Worm (Caenorhabditis elegans): Measurements from ENCODE around the gene F19H6.5.

F19H6.5 gene

ce11 chrX:12393786-12394308 is 29.1 kb upstream of the F19H6.5 start, which contains the start of gene F17E5.2 (continued):
- TF ChIP-seq daf-16 (GFP tag; optimal IDR thresholded peaks at IDR 0.05) (peak; percentile 50 to 93), daf-16 (tag; optimal IDR thresholded peaks at IDR 0.05) (peak; percentile 94), T26A8.4 (GFP tag; IDR thresholded peaks at IDR 0.05) (no peak; the same call in 1 of the 2 replicates), zfp-3 (GFP tag; conservative IDR thresholded peaks at IDR 0.05) (peak; percentile 81; the same call in 1 of the 2 replicates), R02D3.7 (tag; optimal IDR thresholded peaks at IDR 0.05) (no peak), mxl-3 (GFP tag; optimal IDR thresholded peaks at IDR 0.05) (peak; percentile 94), skn-1 (tag; optimal IDR thresholded peaks at IDR 0.05) (no peak), spr-1 (tag; optimal IDR thresholded peaks at IDR 0.05) (peak; percentile 84), lin-29 (GFP tag; IDR thresholded peaks at IDR 0.05) (no peak), snpc-4 (tag; optimal IDR thresholded peaks at IDR 0.05) (peak; percentile 4), duxl-1 (tag; optimal IDR thresholded peaks at IDR 0.05; ENCODE audit: poor library complexity) (peak; percentile 78), nhr-6 (tag; optimal IDR thresholded peaks at IDR 0.05) (peak; percentile 92), unc-39 (tag; optimal IDR thresholded peaks at IDR 0.05) (no peak), F44E2.7 (GFP tag; IDR thresholded peaks at IDR 0.05) (no peak), nhr-237 (tag; optimal IDR thresholded peaks at IDR 0.05) (peak; percentile 15), nhr-111 (GFP tag; optimal IDR thresholded peaks at IDR 0.05) (no peak), pqm-1 (tag; optimal IDR thresholded peaks at IDR 0.05) (peak; percentile 39), arid-1 (GFP tag; conservative IDR thresholded peaks at IDR 0.05) (0 out of 2 replicates have a peak, but pooled peaks have one; percentile 60), ceh-20 (GFP tag; IDR thresholded peaks at IDR 0.05) (peak; percentile 73), ceh-44 (GFP tag; IDR thresholded peaks at IDR 0.05) (no peak), vab-7 (GFP tag; IDR thresholded peaks at IDR 0.05) (no peak; the same call in 1 of the 2 replicates), F10B5.3 (tag; optimal IDR thresholded peaks at IDR 0.05) (peak; percentile 63), dmd-6 (GFP tag; IDR thresholded peaks at IDR 0.05) (peak; percentile 93), jun-1 (tag; optimal IDR thresholded peaks at IDR 0.05) (peak; percentile 68), Y105C5A.15 (GFP tag; IDR thresholded peaks at IDR 0.05) (no peak), F49E8.2 (tag; optimal IDR thresholded peaks at IDR 0.05; ENCODE audit: borderline replicate concordance) (no peak), Y48G9A.11 (GFP tag; IDR thresholded peaks at IDR 0.05) (no peak), ceh-82 (tag; optimal IDR thresholded peaks at IDR 0.05) (no peak), lsy-2 (tag; optimal IDR thresholded peaks at IDR 0.05) (peak; percentile 55 to 94), lir-3 (tag; optimal IDR thresholded peaks at IDR 0.05) (no peak), lin-38 (GFP tag; IDR thresholded peaks at IDR 0.05) (no peak; the same call in none of the 2 replicates), snpc-1.2 (GFP tag; IDR thresholded peaks at IDR 0.05) (no peak), nhr-48 (tag; optimal IDR thresholded peaks at IDR 0.05) (peak; percentile 79), nhr-10 (tag; optimal IDR thresholded peaks at IDR 0.05) (peak; percentile 29), daf-19 (GFP tag; conservative IDR thresholded peaks at IDR 0.05) (0 out of 2 replicates have a peak, but pooled peaks have one; percentile 68), dpl-1 (GFP tag; optimal IDR thresholded peaks at IDR 0.05) (peak; percentile 85), ceh-28 (tag; optimal IDR thresholded peaks at IDR 0.05) (no peak), fos-1 (tag; optimal IDR thresholded peaks at IDR 0.05) (no peak), unc-62 (GFP tag; optimal IDR thresholded peaks at IDR 0.05 in 1 of 2) (peak in 1 of 2 experiments; percentile 99), unc-62 (tag; optimal IDR thresholded peaks at IDR 0.05) (no peak), ces-1 (GFP tag; optimal IDR thresholded peaks at IDR 0.05) (no peak), dmd-9 (GFP tag; IDR thresholded peaks at IDR 0.05) (peak; percentile 62; the same call in 1 of the 2 replicates), ztf-7 (tag; optimal IDR thresholded peaks at IDR 0.05) (peak; percentile 89), lin-39 (tag; optimal IDR thresholded peaks at IDR 0.05) (no peak), zag-1 (tag; optimal IDR thresholded peaks at IDR 0.05) (no peak), zfp-2 (tag; optimal IDR thresholded peaks at IDR 0.05) (no peak), sdz-12 (GFP tag; optimal IDR thresholded peaks at IDR 0.05) (no peak), nhr-102 (tag; optimal IDR thresholded peaks at IDR 0.05) (peak; percentile 91), lin-15B (tag; optimal IDR thresholded peaks at IDR 0.05) (no peak), cey-2 (tag; optimal IDR thresholded peaks at IDR 0.05; ENCODE audit: borderline replicate concordance, insufficient read depth) (no peak), tra-1 (GFP tag; IDR thresholded peaks at IDR 0.05) (peak; percentile 47; the same call in 1 of the 2 replicates)
